Fruit fly (Drosophila melanogaster): ENCODE data around the gene CG6712.
A peak's percentile ranks its signal among the peaks of the same experiment; 100 is the strongest.

The CG6712 gene

dm6 chr2L:12103231-12104210 lies 7.2 kb upstream of the CG6712 start, which contains the start of the genes Patsas and ThrRS (continued):
- peak; percentile 40; the same call in 1 of the 3 replicates for TF ChIP-seq knrl (GFP tag; IDR thresholded peaks at IDR 0.05; ENCODE audit: partially characterized antibody)
- TF ChIP-seq Fer1 (GFP tag; optimal IDR thresholded peaks at IDR 0.05): peak; percentile 88
- TF ChIP-seq bab2 (GFP tag; optimal IDR thresholded peaks at IDR 0.05): peak; percentile 77
- TF ChIP-seq jumu (GFP tag; optimal IDR thresholded peaks at IDR 0.05): peak; percentile 54
- TF ChIP-seq rib (GFP tag; IDR thresholded peaks at IDR 0.05): peak; percentile 55; the same call in 1 of the 2 replicates
- TF ChIP-seq CG10267 (tag; optimal IDR thresholded peaks at IDR 0.05): peak; percentile 84
- TF ChIP-seq ssp (GFP tag; IDR thresholded peaks at IDR 0.05): peak; percentile 97
- peak; percentile 41 for TF ChIP-seq Sry-δ (GFP tag; optimal IDR thresholded peaks at IDR 0.05)
- peak; percentile 28 for TF ChIP-seq tup (GFP tag; optimal IDR thresholded peaks at IDR 0.05)
- TF ChIP-seq stc (GFP tag; IDR thresholded peaks at IDR 0.05): peak; percentile 65
- TF ChIP-seq D (optimal IDR thresholded peaks at IDR 0.05): no peak
- peak; percentile 77 for TF ChIP-seq D (GFP tag; optimal IDR thresholded peaks at IDR 0.05)
- TF ChIP-seq NC2β (GFP tag; optimal IDR thresholded peaks at IDR 0.05): peak; percentile 67
- peak; percentile 82 for TF ChIP-seq CG30431 (GFP tag; optimal IDR thresholded peaks at IDR 0.05)
- peak; percentile 91 for TF ChIP-seq slbo (GFP tag; IDR thresholded peaks at IDR 0.05)
- peak; percentile 84 for TF ChIP-seq CG17829 (tag; optimal IDR thresholded peaks at IDR 0.05)
- peak in 1 of 2 experiments; percentile 84 for TF ChIP-seq bsh (GFP tag; optimal IDR thresholded peaks at IDR 0.05)
- peak; percentile 33 for TF ChIP-seq CG10431 (GFP tag; optimal IDR thresholded peaks at IDR 0.05)
- peak; percentile 82 for TF ChIP-seq CG7372 (GFP tag; IDR thresholded peaks at IDR 0.05)
- peak; percentile 87 for TF ChIP-seq CG16815 (GFP tag; optimal IDR thresholded peaks at IDR 0.05)
- peak; percentile 78 for TF ChIP-seq CG13624 (GFP tag; optimal IDR thresholded peaks at IDR 0.05)
- peak; percentile 57; the same call in 1 of the 2 replicates for TF ChIP-seq Taf1 (GFP tag; IDR thresholded peaks at IDR 0.05)
- peak; percentile 77 for TF ChIP-seq CG8388 (GFP tag; optimal IDR thresholded peaks at IDR 0.05)
- peak; percentile 88 for TF ChIP-seq CG12155 (GFP tag; optimal IDR thresholded peaks at IDR 0.05)
- no peak for TF ChIP-seq mld (GFP tag; IDR thresholded peaks at IDR 0.05; ENCODE audit: partially characterized antibody)
- peak; percentile 71 for TF ChIP-seq B-H1 (GFP tag; IDR thresholded peaks at IDR 0.05)
- peak; percentile 91 for TF ChIP-seq Hmr (GFP tag; optimal IDR thresholded peaks at IDR 0.05)
- TF ChIP-seq bcd (GFP tag; optimal IDR thresholded peaks at IDR 0.05): peak; percentile 87
- TF ChIP-seq al (GFP tag; IDR thresholded peaks at IDR 0.05): peak; percentile 87
- TF ChIP-seq CG10543 (GFP tag; optimal IDR thresholded peaks at IDR 0.05): peak; percentile 87
- no peak for TF ChIP-seq chinmo (GFP tag; IDR thresholded peaks at IDR 0.05; ENCODE audit: partially characterized antibody)
- peak; percentile 71 for TF ChIP-seq pnt (GFP tag; optimal IDR thresholded peaks at IDR 0.05)
- peak; percentile 21 for TF ChIP-seq schlank (tag; optimal IDR thresholded peaks at IDR 0.05)
- peak; percentile 55 for TF ChIP-seq CG16863 (GFP tag; optimal IDR thresholded peaks at IDR 0.05)
- TF ChIP-seq Chrac-16 (GFP tag; optimal IDR thresholded peaks at IDR 0.05): peak; percentile 85
- TF ChIP-seq CG14014 (GFP tag; IDR thresholded peaks at IDR 0.05): peak; percentile 85
- TF ChIP-seq CG7963 (GFP tag; IDR thresholded peaks at IDR 0.05; ENCODE audit: partially characterized antibody): no peak
- TF ChIP-seq HLH54F (GFP tag; optimal IDR thresholded peaks at IDR 0.05): peak; percentile 78
- TF ChIP-seq otp (GFP tag; IDR thresholded peaks at IDR 0.05): peak; percentile 71; the same call in 2 of the 3 replicates
- TF ChIP-seq tio (GFP tag; optimal IDR thresholded peaks at IDR 0.05): no peak
- peak; percentile 64 for TF ChIP-seq Nf-YA (GFP tag; IDR thresholded peaks at IDR 0.05)
- peak; percentile 83 for TF ChIP-seq Drgx (GFP tag; IDR thresholded peaks at IDR 0.05)
- peak; percentile 90 for TF ChIP-seq lmd (GFP tag; IDR thresholded peaks at IDR 0.05)
- peak; percentile 71; the same call in 1 of the 2 replicates for TF ChIP-seq wdn (GFP tag; IDR thresholded peaks at IDR 0.05)
- TF ChIP-seq Usf (GFP tag; optimal IDR thresholded peaks at IDR 0.05): peak; percentile 83
- peak; percentile 78 for TF ChIP-seq zfh1 (GFP tag; IDR thresholded peaks at IDR 0.05)
- TF ChIP-seq amos (GFP tag; IDR thresholded peaks at IDR 0.05; ENCODE audit: partially characterized antibody): 0 out of 2 replicates have a peak, but pooled peaks have one; percentile 15
- peak; percentile 49 for TF ChIP-seq lbe (GFP tag; optimal IDR thresholded peaks at IDR 0.05)

Data from whole organism, embryonic.